Fruit fly (Drosophila melanogaster) ovary, adult (tissue): ENCODE measurements around the gene fbp.

ENCODE experiments used
- CG17801 ChIP-seq: fragments of 200-800 bp; optimal IDR thresholded peaks from 2 replicates; lab custom pipeline; 2019; ENCODE audit warnings: missing biosample characterization, mild to moderate bottlenecking, missing genetic modification characterization, moderate library complexity; ENCODE audit not compliant: partially characterized antibody

The fbp gene

dm6 chr2L:19763773-19764580, at the start of gene fbp:
Gene fbp (minus strand): TSS chr2L:19764136.
- peak; percentile 76 for TF ChIP-seq CG17801 (GFP tag; lab: Kevin White, UChicago)

dm6 chr2L:19810642-19811041, 46.7 kb upstream of the fbp start:
- TF ChIP-seq CG17801 (GFP tag; lab: Kevin White, UChicago) = no peak

DNA sequence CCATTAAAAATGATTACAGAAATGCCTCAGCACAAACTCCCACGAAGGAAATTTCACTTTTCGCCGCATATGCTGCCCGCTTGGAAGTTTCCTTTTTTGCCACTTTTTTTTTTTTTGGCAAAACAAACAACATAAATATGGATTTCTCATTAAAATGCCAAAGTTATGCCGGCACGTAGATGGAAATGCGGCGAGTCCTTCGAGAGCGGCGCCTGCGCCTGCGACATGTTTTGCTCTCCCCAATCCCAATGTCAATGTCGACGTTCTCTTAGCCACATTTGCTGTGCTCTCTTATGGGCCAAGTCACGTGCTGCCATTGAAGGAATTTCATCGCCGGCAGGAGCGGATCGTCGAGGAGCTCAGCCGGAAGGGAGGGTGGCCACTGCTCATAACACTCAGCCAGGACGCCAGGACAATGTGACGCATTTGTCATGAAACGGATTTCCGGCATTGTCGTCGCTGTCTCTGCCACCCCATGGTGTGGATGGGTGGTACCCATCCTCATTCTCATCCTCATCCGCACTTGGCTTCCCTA, 45.6 kb upstream of the fbp start:
- no peak for TF ChIP-seq CG17801 (GFP tag; lab: Kevin White, UChicago)

DNA sequence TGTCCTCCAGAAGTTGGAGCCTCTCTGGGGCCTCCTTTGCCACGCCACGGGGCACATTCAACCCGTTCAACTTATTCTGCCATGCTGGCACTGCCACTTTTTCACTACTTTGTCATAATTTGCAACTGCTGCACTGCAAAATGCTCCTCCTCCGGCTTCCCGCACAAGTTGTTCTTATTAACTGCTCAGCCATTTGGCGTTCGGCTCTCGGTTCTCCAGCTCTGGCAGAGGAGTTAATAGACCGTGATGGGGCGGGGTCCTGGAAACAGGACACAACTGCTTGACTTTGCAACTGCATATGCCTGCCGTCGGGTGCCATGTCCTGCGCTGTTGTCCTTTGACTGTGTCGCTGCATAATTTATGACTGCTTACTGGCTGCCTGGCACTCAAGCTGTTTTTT, 41.1 kb upstream of the fbp start:
- no peak for TF ChIP-seq CG17801 (GFP tag; lab: Kevin White, UChicago)

- TF ChIP-seq CG17801 (GFP tag; lab: Kevin White, UChicago) = no peak
Observed at dm6 chr2L:19801951-19802612, 38.1 kb upstream of the fbp start.

DNA sequence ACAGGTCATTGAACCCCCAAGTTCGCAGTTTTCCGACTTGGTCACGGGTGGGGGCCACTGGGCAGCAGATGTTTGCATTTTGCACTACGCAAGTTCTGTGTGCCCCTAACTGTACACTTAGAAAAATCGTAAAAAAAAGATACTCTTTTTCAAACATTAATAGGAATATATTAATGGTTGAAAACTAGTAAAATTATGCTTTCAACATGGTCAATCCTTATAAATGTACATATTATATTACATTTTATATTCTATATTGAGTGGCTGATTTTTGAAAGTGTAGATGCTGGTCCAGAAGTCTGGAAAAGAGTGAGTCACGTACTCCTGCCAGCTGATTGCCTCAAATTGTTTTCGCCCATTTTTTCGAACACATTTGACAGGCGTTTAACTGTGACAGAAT, 36.8 kb upstream of the fbp start:
- TF ChIP-seq CG17801 (GFP tag; lab: Kevin White, UChicago) = no peak

DNA sequence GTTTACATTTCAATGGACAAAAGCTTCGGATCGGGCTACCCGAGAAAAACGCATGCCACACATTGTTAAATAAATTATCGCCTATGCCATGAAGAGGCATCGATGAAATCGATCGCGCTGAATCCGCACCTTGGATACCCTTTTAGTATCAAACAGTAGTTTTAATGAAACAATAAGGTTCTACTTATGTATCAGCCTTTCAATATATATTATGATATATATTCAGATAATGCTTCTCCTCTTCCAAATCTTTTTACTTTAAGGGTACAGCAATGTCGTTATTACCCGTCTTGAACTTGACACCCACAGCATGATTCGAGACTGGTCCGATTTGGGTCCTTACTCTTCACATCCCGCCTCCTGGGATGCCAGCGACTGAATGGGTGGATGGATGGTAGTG, 36.0 kb upstream of the fbp start:
- TF ChIP-seq CG17801 (GFP tag; lab: Kevin White, UChicago) = no peak

DNA sequence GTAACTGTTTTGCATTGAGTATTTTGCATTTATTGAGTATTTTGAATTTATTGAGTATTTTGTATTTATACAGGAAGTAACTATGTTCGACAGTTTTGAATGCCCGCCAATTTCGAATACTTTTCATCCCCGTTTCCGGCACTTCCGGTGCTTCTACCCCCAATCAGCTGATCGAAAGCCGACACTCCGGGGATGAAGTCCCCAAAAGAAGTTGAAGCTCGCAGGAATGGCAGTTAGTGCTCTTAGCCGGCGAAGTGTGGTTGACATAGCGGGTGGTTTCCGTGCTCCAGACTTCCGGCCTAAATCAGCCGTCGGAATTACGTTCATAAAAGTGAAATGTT, 32.1 kb upstream of the fbp start, which contains the start of gene sick:
TSS of gene sick (plus strand) at position 255 of the 341 bp plus-strand sequence.
- no peak for TF ChIP-seq CG17801 (GFP tag; lab: Kevin White, UChicago)

dm6 chr2L:19795320-19796110, 31.6 kb upstream of the fbp start:
- peak; percentile 11 for TF ChIP-seq CG17801 (GFP tag; lab: Kevin White, UChicago)

dm6 chr2L:19791321-19792281, 27.7 kb upstream of the fbp start, which contains the start of the genes CdGAPr and CG10466:
Gene CdGAPr (minus strand): TSS chr2L:19791882.
Gene CG10466 (plus strand): TSS chr2L:19792104.
- TF ChIP-seq CG17801 (GFP tag; lab: Kevin White, UChicago) = peak; percentile 9

dm6 chr2L:19790553-19791320, 26.8 kb upstream of the fbp start:
- no peak for TF ChIP-seq CG17801 (GFP tag; lab: Kevin White, UChicago)

DNA sequence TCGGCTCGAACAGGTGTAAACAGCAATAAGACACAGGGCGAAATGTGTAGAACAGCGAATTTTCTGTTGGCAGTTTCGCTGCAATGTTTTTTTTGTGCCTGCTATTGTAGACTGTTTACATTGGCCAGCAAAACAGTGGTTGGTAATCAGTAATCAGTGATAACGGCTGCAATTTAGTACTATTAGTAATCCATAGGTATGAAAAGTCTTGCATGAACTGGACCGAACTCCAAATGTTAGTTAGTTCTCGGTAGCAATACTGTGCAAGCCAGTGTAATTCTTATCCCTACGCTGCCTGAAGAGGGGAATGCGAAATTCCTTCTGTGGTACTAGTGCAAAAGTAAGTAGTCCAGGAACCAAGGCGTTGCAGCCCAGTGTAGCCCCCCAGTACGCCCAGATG, 24.8 kb upstream of the fbp start:
- no peak for TF ChIP-seq CG17801 (GFP tag; lab: Kevin White, UChicago)

DNA sequence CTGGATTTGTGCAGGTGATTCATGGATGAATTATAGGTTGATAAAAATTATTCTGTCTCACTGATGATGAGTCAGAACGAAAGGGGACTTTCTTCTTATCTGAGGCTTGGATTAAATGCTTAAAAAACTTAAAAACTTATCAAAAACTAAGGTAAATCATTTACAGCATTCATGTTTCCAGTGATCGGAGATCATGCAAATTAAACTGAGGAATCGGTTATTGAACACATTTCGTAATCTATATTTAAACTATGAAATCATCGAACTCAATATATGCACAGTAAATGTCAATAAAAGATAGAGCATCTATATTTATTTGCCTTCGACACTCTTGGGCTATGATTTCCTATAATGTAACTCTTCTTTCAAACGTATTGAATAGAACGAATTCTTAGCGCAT, 24.0 kb upstream of the fbp start:
- no peak for TF ChIP-seq CG17801 (GFP tag; lab: Kevin White, UChicago)
